Fruit fly (Drosophila melanogaster): Measurements from ENCODE around the gene z.

The z gene

dm6 chrX:2419518-2419917, 28.1 kb upstream of the z start (continued):
- TF ChIP-seq CkIIα-i1 (GFP tag; IDR thresholded peaks at IDR 0.05), result no peak
- no peak for TF ChIP-seq CG3995 (GFP tag; optimal IDR thresholded peaks at IDR 0.05)
- TF ChIP-seq dimm (GFP tag; IDR thresholded peaks at IDR 0.05), result no peak
- TF ChIP-seq peb (GFP tag; IDR thresholded peaks at IDR 0.05), result no peak
- TF ChIP-seq CG7372 (GFP tag; IDR thresholded peaks at IDR 0.05), result no peak
- TF ChIP-seq Atf6 (GFP tag; IDR thresholded peaks at IDR 0.05), result no peak
- no peak for TF ChIP-seq CG12104 (GFP tag; optimal IDR thresholded peaks at IDR 0.05)
- TF ChIP-seq B-H1 (GFP tag; IDR thresholded peaks at IDR 0.05), result no peak
- TF ChIP-seq lola (GFP tag; optimal IDR thresholded peaks at IDR 0.05), result no peak
- TF ChIP-seq sd (tag; optimal IDR thresholded peaks at IDR 0.05), result no peak
- peak; percentile 46 for TF ChIP-seq trem (tag; optimal IDR thresholded peaks at IDR 0.05)
- no peak for TF ChIP-seq h (optimal IDR thresholded peaks at IDR 0.05)
- TF ChIP-seq CG12942 (GFP tag; optimal IDR thresholded peaks at IDR 0.05), result no peak
- TF ChIP-seq Camta (GFP tag; optimal IDR thresholded peaks at IDR 0.05), result no peak
- TF ChIP-seq H2.0 (GFP tag; IDR thresholded peaks at IDR 0.05), result no peak
- no peak for TF ChIP-seq CG17385 (GFP tag; optimal IDR thresholded peaks at IDR 0.05)
- 0 out of 2 replicates have a peak, but pooled peaks have one; percentile 8 for TF ChIP-seq Scr (GFP tag; IDR thresholded peaks at IDR 0.05; ENCODE audit: partially characterized antibody)
- no peak for TF ChIP-seq row (GFP tag; IDR thresholded peaks at IDR 0.05)
- TF ChIP-seq CG2712 (tag; optimal IDR thresholded peaks at IDR 0.05), result peak; percentile 21
- no peak for TF ChIP-seq kah (GFP tag; optimal IDR thresholded peaks at IDR 0.05)
- no peak for TF ChIP-seq CG10147 (GFP tag; optimal IDR thresholded peaks at IDR 0.05)
- TF ChIP-seq chinmo (GFP tag; IDR thresholded peaks at IDR 0.05; ENCODE audit: partially characterized antibody), result no peak
- no peak for TF ChIP-seq CG34422 (GFP tag; IDR thresholded peaks at IDR 0.05)
- no peak for TF ChIP-seq CG10274 (GFP tag; optimal IDR thresholded peaks at IDR 0.05)
- TF ChIP-seq ssp (GFP tag; IDR thresholded peaks at IDR 0.05), result no peak
- no peak for TF ChIP-seq pfk (GFP tag; optimal IDR thresholded peaks at IDR 0.05)
- TF ChIP-seq Dbx (GFP tag; IDR thresholded peaks at IDR 0.05), result no peak
- TF ChIP-seq CG12769 (tag; optimal IDR thresholded peaks at IDR 0.05), result no peak
- TF ChIP-seq CG13123 (GFP tag; optimal IDR thresholded peaks at IDR 0.05), result no peak
- TF ChIP-seq fd96Cb (tag; optimal IDR thresholded peaks at IDR 0.05), result no peak
- no peak for TF ChIP-seq CG2875 (GFP tag; optimal IDR thresholded peaks at IDR 0.05)
- TF ChIP-seq vvl (GFP tag; IDR thresholded peaks at IDR 0.05), result no peak
- TF ChIP-seq Awh (GFP tag; IDR thresholded peaks at IDR 0.05), result no peak
- TF ChIP-seq CG17829 (tag; optimal IDR thresholded peaks at IDR 0.05), result no peak
- TF ChIP-seq CG12236 (GFP tag; optimal IDR thresholded peaks at IDR 0.05), result no peak
- TF ChIP-seq CG13287 (GFP tag; IDR thresholded peaks at IDR 0.05; ENCODE audit: partially characterized antibody), result no peak
- no peak for TF ChIP-seq rib (GFP tag; IDR thresholded peaks at IDR 0.05)
- no peak for TF ChIP-seq CG2120 (GFP tag; optimal IDR thresholded peaks at IDR 0.05)
- no peak for TF ChIP-seq Drgx (GFP tag; IDR thresholded peaks at IDR 0.05)
- TF ChIP-seq CG4707 (GFP tag; optimal IDR thresholded peaks at IDR 0.05), result no peak
- TF ChIP-seq CG1792 (GFP tag; optimal IDR thresholded peaks at IDR 0.05), result no peak
- TF ChIP-seq CG8290 (GFP tag; optimal IDR thresholded peaks at IDR 0.05), result peak; percentile 77
- no peak for TF ChIP-seq CG8290 (tag; optimal IDR thresholded peaks at IDR 0.05)
- TF ChIP-seq vnd (GFP tag; IDR thresholded peaks at IDR 0.05; ENCODE audit: partially characterized antibody), result no peak
- no peak for TF ChIP-seq Ravus (GFP tag; IDR thresholded peaks at IDR 0.05)
- no peak for TF ChIP-seq CG11504 (tag; optimal IDR thresholded peaks at IDR 0.05)
- peak; percentile 7 for TF ChIP-seq phol (tag; optimal IDR thresholded peaks at IDR 0.05)
- no peak for TF ChIP-seq slp2 (GFP tag; optimal IDR thresholded peaks at IDR 0.05)
- TF ChIP-seq CG31388 (GFP tag; optimal IDR thresholded peaks at IDR 0.05), result no peak
- no peak for TF ChIP-seq zfh1 (GFP tag; IDR thresholded peaks at IDR 0.05)
- TF ChIP-seq CG9609 (GFP tag; optimal IDR thresholded peaks at IDR 0.05), result no peak
- TF ChIP-seq Fer2 (tag; optimal IDR thresholded peaks at IDR 0.05), result no peak
- TF ChIP-seq amos (GFP tag; IDR thresholded peaks at IDR 0.05; ENCODE audit: partially characterized antibody), result peak; percentile 34; the same call in 1 of the 2 replicates
